Fruit fly (Drosophila melanogaster): ENCODE data around the gene Obp19c.

Obp19c gene

dm6 chrX:20423747-20424165 lies 5.0 kb upstream of the Obp19c start, which contains the start of the genes Pp4-19C and cactin (continued):
- TF ChIP-seq Hr38 (GFP tag; optimal IDR thresholded peaks at IDR 0.05) (no peak), CG8319 (GFP tag; optimal IDR thresholded peaks at IDR 0.05) (no peak), CG9139 (GFP tag; optimal IDR thresholded peaks at IDR 0.05) (no peak), Blimp-1 (GFP tag; optimal IDR thresholded peaks at IDR 0.05) (no peak), CG15336 (GFP tag; IDR thresholded peaks at IDR 0.05) (no peak), CG8119 (GFP tag; IDR thresholded peaks at IDR 0.05) (no peak), CG8632 (GFP tag; optimal IDR thresholded peaks at IDR 0.05) (no peak), acj6 (GFP tag; optimal IDR thresholded peaks at IDR 0.05) (peak; percentile 19), fkh (GFP tag; optimal IDR thresholded peaks at IDR 0.05) (no peak), CG6163 (GFP tag; IDR thresholded peaks at IDR 0.05) (no peak), CG10631 (GFP tag; optimal IDR thresholded peaks at IDR 0.05) (no peak), esn (GFP tag; optimal IDR thresholded peaks at IDR 0.05) (peak; percentile 33), CG4318 (GFP tag; optimal IDR thresholded peaks at IDR 0.05) (no peak), Hr39 (GFP tag; optimal IDR thresholded peaks at IDR 0.05) (peak; percentile 43), eg (GFP tag; IDR thresholded peaks at IDR 0.05) (no peak), CG11902 (GFP tag; optimal IDR thresholded peaks at IDR 0.05) (no peak), fd85E (GFP tag; optimal IDR thresholded peaks at IDR 0.05) (no peak), Met (GFP tag; optimal IDR thresholded peaks at IDR 0.05) (no peak), CG16779 (tag; optimal IDR thresholded peaks at IDR 0.05) (no peak), Gug (GFP tag; IDR thresholded peaks at IDR 0.05) (no peak), Smox (GFP tag; optimal IDR thresholded peaks at IDR 0.05) (no peak)

DNA sequence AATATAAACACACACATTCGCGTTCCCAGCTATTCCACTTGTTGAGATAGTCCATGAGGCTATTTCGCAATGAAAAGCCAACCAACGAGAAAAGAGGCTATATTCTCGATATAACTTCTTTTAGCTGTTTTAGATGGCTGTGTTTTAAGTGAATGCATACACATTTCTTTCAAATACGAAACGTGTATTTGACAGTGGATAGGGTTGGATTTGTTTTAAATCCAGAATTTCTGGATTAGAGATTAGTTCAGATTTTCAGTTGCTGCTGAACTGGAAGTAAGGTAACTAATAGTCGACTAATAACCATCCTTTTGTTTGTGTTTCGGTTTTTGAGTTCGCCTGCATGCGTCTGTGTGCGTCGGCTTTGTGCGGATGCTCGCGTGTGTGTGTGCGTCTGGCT lies 4.4 kb upstream of the Obp19c start:
- no peak for TF ChIP-seq acj6 (GFP tag; optimal IDR thresholded peaks at IDR 0.05)
- TF ChIP-seq Eip78C (GFP tag) = peak; percentile 69
- 0 out of 2 replicates have a peak, but pooled peaks have one; percentile 8 for TF ChIP-seq CG15336 (GFP tag; IDR thresholded peaks at IDR 0.05)

DNA sequence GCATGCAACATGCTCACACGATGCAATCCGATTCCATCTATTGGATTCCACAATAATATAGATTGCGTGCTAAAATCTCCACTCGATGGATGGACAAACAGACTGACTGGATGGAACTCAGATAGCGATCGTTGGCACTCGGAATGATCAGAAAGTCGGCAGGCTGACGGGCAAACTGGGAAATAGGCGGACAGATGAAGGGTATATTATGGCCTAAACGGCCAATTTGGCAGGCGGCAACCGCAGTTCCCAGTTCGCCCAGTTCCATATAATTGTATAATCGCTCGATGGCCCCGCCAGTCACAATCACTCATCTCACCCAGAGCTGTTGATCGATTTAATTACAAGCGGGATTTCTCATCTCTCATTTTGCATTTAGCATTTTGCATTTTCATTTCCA lies 549 bp upstream of the Obp19c start, which contains the start of gene Obp19d:
Gene Obp19d (plus strand): TSS at position 301 of the 400 bp plus-strand sequence.
- TF ChIP-seq vri (GFP tag; optimal IDR thresholded peaks at IDR 0.05) (no peak), Sox102F (GFP tag; optimal IDR thresholded peaks at IDR 0.05) (no peak), fd59A (GFP tag; optimal IDR thresholded peaks at IDR 0.05) (no peak), pdm3 (GFP tag; optimal IDR thresholded peaks at IDR 0.05) (no peak), CG32006 (GFP tag; optimal IDR thresholded peaks at IDR 0.05) (no peak), Eip78C (GFP tag) (no peak), fkh (GFP tag; optimal IDR thresholded peaks at IDR 0.05) (no peak), Sox14 (GFP tag; optimal IDR thresholded peaks at IDR 0.05) (no peak), Ets21C (GFP tag; optimal IDR thresholded peaks at IDR 0.05) (no peak)

dm6 chrX:20416433-20416832 lies 2.3 kb downstream of the Obp19c start, which contains the start of gene Obp19b:
Gene Obp19b, plus strand, starts transcription at chrX:20416733.
- TF ChIP-seq CG11294 (GFP tag; IDR thresholded peaks at IDR 0.05) (no peak), svp (GFP tag) (no peak), esn (GFP tag; optimal IDR thresholded peaks at IDR 0.05) (no peak), lz (GFP tag; optimal IDR thresholded peaks at IDR 0.05) (no peak), Hr38 (GFP tag; optimal IDR thresholded peaks at IDR 0.05) (no peak), cyc (GFP tag; optimal IDR thresholded peaks at IDR 0.05) (no peak), CG3919 (GFP tag; optimal IDR thresholded peaks at IDR 0.05) (no peak), ss (GFP tag; optimal IDR thresholded peaks at IDR 0.05) (no peak), CG4318 (GFP tag; optimal IDR thresholded peaks at IDR 0.05) (no peak), dsx (GFP tag; optimal IDR thresholded peaks at IDR 0.05; ENCODE audit: poor library complexity, severe bottlenecking) (no peak), Sox102F (GFP tag; optimal IDR thresholded peaks at IDR 0.05) (no peak), Eip78C (GFP tag) (no peak), OdsH (GFP tag; optimal IDR thresholded peaks at IDR 0.05) (no peak), Blimp-1 (GFP tag; optimal IDR thresholded peaks at IDR 0.05) (no peak), Hr39 (GFP tag; optimal IDR thresholded peaks at IDR 0.05) (no peak)
